Fruit fly (Drosophila melanogaster): ENCODE measurements around the gene hng3.
A peak's percentile ranks its signal among the peaks of the same experiment; 100 is the strongest.

hng3 gene

dm6 chr3L:751516-752125, 3.7 kb downstream of the hng3 start (continued):
- no peak for TF ChIP-seq CG9876 (GFP tag; optimal IDR thresholded peaks at IDR 0.05)
- TF ChIP-seq MTF-1 (GFP tag; optimal IDR thresholded peaks at IDR 0.05; ENCODE audit: borderline replicate concordance), result no peak
- 0 out of 2 replicates have a peak, but pooled peaks have one; percentile 36 for TF ChIP-seq Nf-YA (GFP tag; IDR thresholded peaks at IDR 0.05)
- no peak for TF ChIP-seq CG17385 (GFP tag; optimal IDR thresholded peaks at IDR 0.05)
- TF ChIP-seq pros (GFP tag; optimal IDR thresholded peaks at IDR 0.05), result no peak
- no peak for TF ChIP-seq CG6654 (GFP tag; optimal IDR thresholded peaks at IDR 0.05)
- no peak for TF ChIP-seq ab (GFP tag; optimal IDR thresholded peaks at IDR 0.05)
- peak; percentile 38; the same call in 1 of the 2 replicates for TF ChIP-seq CG31224 (GFP tag; IDR thresholded peaks at IDR 0.05)
- no peak for TF ChIP-seq CG30020 (tag; optimal IDR thresholded peaks at IDR 0.05)
- no peak for TF ChIP-seq peb (GFP tag; IDR thresholded peaks at IDR 0.05)
- TF ChIP-seq so (GFP tag; IDR thresholded peaks at IDR 0.05), result peak; percentile 54; the same call in 1 of the 3 replicates
- TF ChIP-seq CG10147 (GFP tag; optimal IDR thresholded peaks at IDR 0.05), result no peak
- TF ChIP-seq CG4282 (GFP tag; optimal IDR thresholded peaks at IDR 0.05), result no peak
- no peak for TF ChIP-seq NC2α (GFP tag; optimal IDR thresholded peaks at IDR 0.05)
- no peak for TF ChIP-seq kni (GFP tag; optimal IDR thresholded peaks at IDR 0.05)
- TF ChIP-seq CG11695 (GFP tag; IDR thresholded peaks at IDR 0.05), result 0 out of 3 replicates have a peak, but pooled peaks have one; percentile 9
- TF ChIP-seq cas (GFP tag; IDR thresholded peaks at IDR 0.05), result 0 out of 2 replicates have a peak, but pooled peaks have one; percentile 13
- TF ChIP-seq CG33213 (GFP tag; optimal IDR thresholded peaks at IDR 0.05), result no peak
- TF ChIP-seq pho (GFP tag; optimal IDR thresholded peaks at IDR 0.05), result no peak
- no peak for TF ChIP-seq CG8359 (GFP tag; optimal IDR thresholded peaks at IDR 0.05; ENCODE audit: borderline replicate concordance)
- peak; percentile 3 for TF ChIP-seq bcd (GFP tag; optimal IDR thresholded peaks at IDR 0.05)
- no peak for TF ChIP-seq knrl (GFP tag; IDR thresholded peaks at IDR 0.05; ENCODE audit: partially characterized antibody)
- TF ChIP-seq dpn (GFP tag; optimal IDR thresholded peaks at IDR 0.05), result peak in 1 of 2 experiments; percentile 32
- no peak for TF ChIP-seq vfl (GFP tag; optimal IDR thresholded peaks at IDR 0.05)
- no peak for TF ChIP-seq pnt (GFP tag; optimal IDR thresholded peaks at IDR 0.05)
- TF ChIP-seq sim (GFP tag; IDR thresholded peaks at IDR 0.05), result no peak
- 0 out of 3 replicates have a peak, but pooled peaks have one; percentile 51 for TF ChIP-seq ci (GFP tag; IDR thresholded peaks at IDR 0.05)
- no peak for TF ChIP-seq fd102C (GFP tag; optimal IDR thresholded peaks at IDR 0.05)
- no peak for TF ChIP-seq aop (GFP tag; IDR thresholded peaks at IDR 0.05)
- TF ChIP-seq gcm (GFP tag; optimal IDR thresholded peaks at IDR 0.05), result no peak
- TF ChIP-seq CG4424 (GFP tag; optimal IDR thresholded peaks at IDR 0.05), result no peak
- TF ChIP-seq CG14014 (GFP tag; IDR thresholded peaks at IDR 0.05), result peak; percentile 42; the same call in 1 of the 2 replicates
- no peak for TF ChIP-seq luna (GFP tag; optimal IDR thresholded peaks at IDR 0.05)
- TF ChIP-seq gt (GFP tag; IDR thresholded peaks at IDR 0.05), result no peak
- no peak for TF ChIP-seq Usf (GFP tag; optimal IDR thresholded peaks at IDR 0.05)
- TF ChIP-seq CG32532 (GFP tag; IDR thresholded peaks at IDR 0.05), result peak; percentile 75
- no peak for TF ChIP-seq Doc2 (GFP tag; IDR thresholded peaks at IDR 0.05)
- TF ChIP-seq disco-r (GFP tag; optimal IDR thresholded peaks at IDR 0.05), result no peak
- no peak for TF ChIP-seq Sry-δ (GFP tag; optimal IDR thresholded peaks at IDR 0.05)
- TF ChIP-seq bowl (GFP tag; IDR thresholded peaks at IDR 0.05), result no peak
- TF ChIP-seq CG12659 (GFP tag; optimal IDR thresholded peaks at IDR 0.05), result peak; percentile 25
- TF ChIP-seq CG1024 (GFP tag; IDR thresholded peaks at IDR 0.05), result no peak
- TF ChIP-seq CG10979 (tag; optimal IDR thresholded peaks at IDR 0.05), result peak; percentile 11
- TF ChIP-seq klu (GFP tag; IDR thresholded peaks at IDR 0.05), result no peak; the same call in 1 of the 2 replicates
- no peak for TF ChIP-seq kah (GFP tag; optimal IDR thresholded peaks at IDR 0.05)
- TF ChIP-seq CG3163 (GFP tag; optimal IDR thresholded peaks at IDR 0.05), result no peak
- peak; percentile 85 for TF ChIP-seq crol (GFP tag; IDR thresholded peaks at IDR 0.05)
- no peak for TF ChIP-seq unc-4 (GFP tag; IDR thresholded peaks at IDR 0.05; ENCODE audit: partially characterized antibody)
- no peak for TF ChIP-seq ham (GFP tag; IDR thresholded peaks at IDR 0.05)
- TF ChIP-seq eyg (GFP tag; optimal IDR thresholded peaks at IDR 0.05), result no peak
- peak; percentile 16; the same call in 1 of the 2 replicates for TF ChIP-seq CG14667 (GFP tag; IDR thresholded peaks at IDR 0.05)

All from whole organism, embryonic.